Worm (Caenorhabditis elegans) whole organism, young adult: ENCODE measurements around the gene mif-4.

Experiments used
- D2030.7 ChIP-seq: fragments of 200-800 bp; sonication (Bioruptor generic); IDR thresholded peaks from 2 replicates; pipeline ENCODE4 v1.3.6; 2022; ENCODE audit warnings: missing genetic modification reagents, missing genetic modification characterization, missing compliant biosample characterization
- F39B2.1 ChIP-seq: fragments of 200-800 bp; sonication (Bioruptor generic); IDR thresholded peaks from 2 replicates; pipeline ENCODE4 v1.3.6; 2022; ENCODE audit warnings: missing genetic modification reagents, missing genetic modification characterization, missing compliant biosample characterization
- F49E8.2 ChIP-seq: sonication (generic microtip); optimal IDR thresholded peaks from 3 replicates; lab custom pipeline; 2017; ENCODE audit warnings: missing genetic modification characterization, mild to moderate bottlenecking, missing compliant biosample characterization, antibody characterized with exemption, moderate library complexity; ENCODE audit not compliant: insufficient read depth
- F57A8.1 ChIP-seq: fragments of 200-800 bp; sonication (Bioruptor generic); optimal IDR thresholded peaks from 2 replicates; lab custom pipeline; 2018; ENCODE audit warnings: mild to moderate bottlenecking, missing genetic modification characterization, moderate library complexity, missing compliant biosample characterization
- T26A5.8 ChIP-seq: sonication (generic microtip); optimal IDR thresholded peaks from 2 replicates; lab custom pipeline; 2016; ENCODE audit warnings: missing genetic modification characterization, missing compliant biosample characterization
- Y56A3A.18 ChIP-seq: fragments of 200-800 bp; sonication (Bioruptor generic); IDR thresholded peaks from 2 replicates; pipeline ENCODE4 v1.3.6; 2022; ENCODE audit warnings: missing genetic modification reagents, missing genetic modification characterization, missing compliant biosample characterization
- akir-1 ChIP-seq: fragments of 200-800 bp; sonication (Bioruptor generic); optimal IDR thresholded peaks from 2 replicates; lab custom pipeline; 2018; ENCODE audit warnings: mild to moderate bottlenecking, missing genetic modification characterization, moderate library complexity, missing compliant biosample characterization
- ama-1 ChIP-seq, 3 experiments: fragments of 150-350 bp in 1 of 3; sonication (generic microtip) in 2 of 3; optimal IDR thresholded peaks; 2 replicates each; lab custom pipeline; 2014 to 2018; ENCODE audit warnings: missing biosample characterization in 2 of 3, missing genetic modification characterization in 2 of 3, missing genetic modification reagents in 2 of 3
- attf-5 ChIP-seq: fragments of 200-800 bp; sonication (Bioruptor generic); optimal IDR thresholded peaks from 2 replicates; lab custom pipeline; 2018; ENCODE audit warnings: mild to moderate bottlenecking, missing genetic modification characterization, missing compliant biosample characterization
- bed-2 ChIP-seq: fragments of 200-800 bp; sonication (Bioruptor generic); IDR thresholded peaks from 2 replicates; pipeline ENCODE4 v1.3.6; 2022; ENCODE audit warnings: missing genetic modification reagents, missing genetic modification characterization, missing compliant biosample characterization
- cebp-2 ChIP-seq: fragments of 200-800 bp; sonication (Bioruptor generic); IDR thresholded peaks from 2 replicates; pipeline ENCODE4 v1.3.6; 2022; ENCODE audit warnings: missing genetic modification characterization, missing compliant biosample characterization
- ceh-100 ChIP-seq: fragments of 200-800 bp; sonication (Bioruptor generic); IDR thresholded peaks from 2 replicates; pipeline ENCODE4 v1.3.6; 2022; ENCODE audit warnings: missing genetic modification reagents, missing genetic modification characterization, missing compliant biosample characterization
- ceh-40 ChIP-seq: fragments of 200-800 bp; sonication (Bioruptor generic); IDR thresholded peaks from 2 replicates; pipeline ENCODE4 v1.3.6; 2022; ENCODE audit warnings: missing genetic modification characterization, missing compliant biosample characterization
- ceh-91 ChIP-seq: fragments of 200-800 bp; sonication (Bioruptor generic); IDR thresholded peaks from 2 replicates; pipeline ENCODE4 v1.3.6; 2022; ENCODE audit warnings: missing genetic modification reagents, missing genetic modification characterization, missing compliant biosample characterization
- hlh-12 ChIP-seq: sonication (generic microtip); optimal IDR thresholded peaks from 2 replicates; lab custom pipeline; 2016; ENCODE audit warnings: missing genetic modification characterization, missing compliant biosample characterization
- hmg-1.2 ChIP-seq: fragments of 200-800 bp; sonication (Bioruptor generic); IDR thresholded peaks from 2 replicates; pipeline ENCODE4 v1.3.6; 2022; ENCODE audit warnings: missing genetic modification reagents, missing genetic modification characterization, missing compliant biosample characterization
- hmg-20 ChIP-seq: fragments of 200-800 bp; sonication (Bioruptor generic); IDR thresholded peaks from 2 replicates; pipeline ENCODE4 v1.3.6; 2022; ENCODE audit warnings: missing genetic modification reagents, missing genetic modification characterization, missing compliant biosample characterization
- hrde-1 ChIP-seq: sonication (generic microtip); optimal IDR thresholded peaks from 2 replicates; lab custom pipeline; 2016; ENCODE audit warnings: missing genetic modification characterization, mild to moderate bottlenecking, missing compliant biosample characterization, moderate library complexity, missing genotype, missing genetic modification reagents, borderline replicate concordance
- lin-40 ChIP-seq: sonication (generic microtip); optimal IDR thresholded peaks from 2 replicates; lab custom pipeline; 2016; ENCODE audit warnings: missing genetic modification characterization, mild to moderate bottlenecking, missing compliant biosample characterization, missing genotype, missing genetic modification reagents
- lin-54 ChIP-seq: fragments of 200-800 bp; sonication (Bioruptor generic); optimal IDR thresholded peaks from 2 replicates; lab custom pipeline; 2018; ENCODE audit warnings: mild to moderate bottlenecking, missing genetic modification characterization, missing compliant biosample characterization
- lir-1 ChIP-seq: fragments of 200-800 bp; sonication (Bioruptor generic); conservative IDR thresholded peaks from 2 replicates; pipeline ENCODE4 v1.3.6; 2022; ENCODE audit warnings: missing genetic modification reagents, missing genetic modification characterization, missing compliant biosample characterization
- madf-6 ChIP-seq: fragments of 200-800 bp; sonication (Bioruptor generic); IDR thresholded peaks from 2 replicates; pipeline ENCODE4 v1.3.6; 2022; ENCODE audit warnings: missing genetic modification reagents, missing genetic modification characterization, missing compliant biosample characterization
- mes-4 ChIP-seq: sonication (generic microtip); optimal IDR thresholded peaks from 2 replicates; lab custom pipeline; 2016; ENCODE audit warnings: missing genotype, missing genetic modification characterization, missing compliant biosample characterization
- nfya-2 ChIP-seq: fragments of 200-800 bp; sonication (Bioruptor generic); IDR thresholded peaks from 2 replicates; pipeline ENCODE4 v1.3.6; 2022; ENCODE audit warnings: missing genetic modification reagents, missing genetic modification characterization, missing compliant biosample characterization
- nhr-179 ChIP-seq: sonication (generic microtip); optimal IDR thresholded peaks from 2 replicates; lab custom pipeline; 2016; ENCODE audit warnings: mild to moderate bottlenecking, missing genetic modification characterization, missing compliant biosample characterization
- nhr-80 ChIP-seq: sonication (generic microtip); optimal IDR thresholded peaks from 2 replicates; lab custom pipeline; 2016; ENCODE audit warnings: missing genetic modification characterization, missing compliant biosample characterization
- pbrm-1 ChIP-seq: fragments of 200-800 bp; sonication (Bioruptor generic); IDR thresholded peaks from 2 replicates; pipeline ENCODE4 v1.3.6; 2022; ENCODE audit warnings: missing genetic modification reagents, missing genetic modification characterization, missing compliant biosample characterization
- pha-4 ChIP-seq: fragments of 150-350 bp; sonication (generic microtip); optimal IDR thresholded peaks from 2 replicates; lab custom pipeline; 2014; ENCODE audit warnings: missing biosample characterization, missing genetic modification reagents, missing genetic modification characterization
- rpc-1 ChIP-seq, 2 experiments: fragments of 150-350 bp in 1 of 2; sonication (generic microtip) in 1 of 2; optimal IDR thresholded peaks; 2 replicates each; lab custom pipeline; 2014 to 2018; ENCODE audit warnings: missing biosample characterization in 1 of 2, missing genetic modification characterization in 1 of 2, missing genetic modification reagents in 1 of 2, missing genotype in 1 of 2
- sdz-38 ChIP-seq: sonication (generic microtip); optimal IDR thresholded peaks from 2 replicates; lab custom pipeline; 2016; ENCODE audit warnings: missing genotype, missing genetic modification characterization, missing compliant biosample characterization
- sea-2 ChIP-seq: fragments of 200-800 bp; sonication (Bioruptor generic); IDR thresholded peaks from 2 replicates; pipeline ENCODE4 v1.3.6; 2022; ENCODE audit warnings: missing genetic modification characterization, missing compliant biosample characterization
- ztf-25 ChIP-seq: fragments of 200-800 bp; sonication (Bioruptor generic); IDR thresholded peaks from 2 replicates; pipeline ENCODE4 v1.3.6; 2022; ENCODE audit warnings: missing genetic modification reagents, missing genetic modification characterization, missing compliant biosample characterization
- ztf-26 ChIP-seq: sonication (generic microtip); optimal IDR thresholded peaks from 2 replicates; lab custom pipeline; 2017; ENCODE audit warnings: missing genetic modification characterization, missing compliant biosample characterization
- ztf-28 ChIP-seq: fragments of 200-800 bp; sonication (Bioruptor generic); IDR thresholded peaks from 2 replicates; pipeline ENCODE4 v1.3.6; 2022; ENCODE audit warnings: missing genetic modification reagents, missing genetic modification characterization, missing compliant biosample characterization

mif-4 gene

DNA sequence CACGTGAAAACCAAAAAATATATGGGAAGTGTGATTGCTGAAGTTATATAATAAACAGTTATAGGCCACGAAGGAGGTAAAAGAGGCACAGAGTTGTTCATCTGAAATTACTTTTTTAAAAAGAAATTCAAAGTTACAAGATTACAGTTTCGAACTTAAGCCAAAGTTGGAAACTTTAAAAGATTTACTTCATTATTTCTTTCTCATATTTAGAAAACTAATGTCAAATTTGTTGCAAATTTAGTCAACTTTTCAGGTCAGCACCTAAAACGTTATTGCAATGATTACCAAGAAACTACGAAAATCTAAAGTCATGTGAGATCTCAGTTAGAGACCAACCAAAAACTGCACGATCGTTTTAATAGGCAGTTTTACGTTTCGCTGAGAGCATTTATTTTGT is 32.2 kb downstream of the mif-4 start, which contains the start of gene srv-25 (continued):
- TF ChIP-seq ama-1 (optimal IDR thresholded peaks at IDR 0.05; lab: Kevin White, UChicago) (no peak), ama-1 (GFP tag; optimal IDR thresholded peaks at IDR 0.05; lab: Kevin White, UChicago) (no peak), pha-4 (no peak), lir-1 (GFP tag; lab: Robert Waterston, UW) (no peak), cebp-2 (no peak)

DNA sequence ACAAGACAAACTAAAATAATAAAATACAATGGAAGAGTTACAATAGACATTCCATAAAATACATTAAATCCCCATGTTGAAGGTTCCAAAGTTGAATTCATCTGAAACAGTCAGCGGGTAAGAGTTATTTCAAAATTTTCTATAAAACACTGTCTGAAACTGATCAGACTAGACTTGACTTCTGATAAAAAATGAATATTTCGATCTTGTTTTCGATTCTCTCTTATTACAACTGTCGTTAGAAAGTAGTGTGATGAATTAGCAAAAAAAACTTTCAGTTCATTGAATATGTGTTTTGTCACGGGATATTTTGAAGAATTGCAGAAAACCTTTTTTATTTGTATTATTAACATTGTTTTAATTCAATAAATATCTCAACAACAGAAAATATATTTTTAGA is 34.0 kb downstream of the mif-4 start, which contains the start of gene srv-26:
Gene srv-26 (minus strand): TSS at position 101 of the 400 bp plus-strand sequence.
- TF ChIP-seq ztf-26 (tag; lab: Kevin White, UChicago) (no peak), hmg-20 (no peak), pha-4 (no peak), D2030.7 (no peak), hrde-1 (tag; lab: Kevin White, UChicago) (no peak), nhr-80 (tag; lab: Kevin White, UChicago) (no peak), attf-5 (no peak), bed-2 (GFP tag; lab: Robert Waterston, UW) (no peak), F49E8.2 (no peak), ama-1 (optimal IDR thresholded peaks at IDR 0.05; lab: Kevin White, UChicago) (no peak), ama-1 (GFP tag; optimal IDR thresholded peaks at IDR 0.05; lab: Kevin White, UChicago) (no peak), sdz-38 (tag; lab: Kevin White, UChicago) (no peak), F39B2.1 (GFP tag; lab: Robert Waterston, UW) (no peak), nfya-2 (GFP tag; lab: Robert Waterston, UW) (no peak), hmg-1.2 (GFP tag; lab: Robert Waterston, UW) (no peak), ceh-100 (GFP tag; lab: Robert Waterston, UW) (no peak), T26A5.8 (tag; lab: Kevin White, UChicago) (no peak)

DNA sequence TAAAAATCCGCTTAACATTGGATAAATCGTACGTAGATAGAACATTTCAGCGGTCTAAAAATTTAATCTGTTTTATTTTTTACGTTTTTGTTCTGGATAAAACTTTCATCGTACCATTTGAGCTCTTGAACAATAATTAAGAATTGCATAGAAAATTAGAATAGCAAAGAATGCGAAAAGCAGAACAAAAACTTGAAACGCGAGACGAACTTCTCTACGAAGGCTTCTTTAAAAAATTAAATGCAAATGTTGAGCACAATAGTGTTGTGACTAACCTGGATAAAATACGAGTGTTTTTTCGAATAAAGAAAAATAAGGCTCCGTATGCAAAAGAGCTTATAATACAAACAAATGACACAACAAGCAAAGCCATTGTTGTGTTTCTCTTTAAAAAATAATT is 36.3 kb downstream of the mif-4 start:
- TF ChIP-seq ceh-91 (GFP tag; lab: Robert Waterston, UW) (no peak), mes-4 (no peak), nfya-2 (GFP tag; lab: Robert Waterston, UW) (no peak), Y56A3A.18 (GFP tag; lab: Robert Waterston, UW) (no peak), madf-6 (GFP tag; lab: Robert Waterston, UW) (no peak), T26A5.8 (tag; lab: Kevin White, UChicago) (no peak), ztf-28 (GFP tag; lab: Robert Waterston, UW) (no peak), ztf-25 (GFP tag; lab: Robert Waterston, UW) (no peak), ceh-100 (GFP tag; lab: Robert Waterston, UW) (no peak), ztf-26 (tag; lab: Kevin White, UChicago) (no peak)
- TF ChIP-seq, all 124 proteins: peak for 0

- TF ChIP-seq sea-2 (no peak), rpc-1 (optimal IDR thresholded peaks at IDR 0.05; lab: Kevin White, UChicago) (no peak), rpc-1 (tag; optimal IDR thresholded peaks at IDR 0.05; lab: Kevin White, UChicago) (no peak), ceh-40 (GFP tag; lab: Robert Waterston, UW) (no peak), akir-1 (GFP tag; lab: Kevin White, UChicago) (no peak), nhr-179 (tag; lab: Kevin White, UChicago) (no peak), hlh-12 (tag; lab: Kevin White, UChicago) (no peak), pbrm-1 (GFP tag; lab: Robert Waterston, UW) (no peak), lin-54 (no peak), ceh-100 (GFP tag; lab: Robert Waterston, UW) (no peak), F57A8.1 (GFP tag; lab: Kevin White, UChicago) (no peak), lin-40 (tag; lab: Kevin White, UChicago) (no peak)
Measured at ce11 chrIV:6298253-6298652, 37.5 kb downstream of the mif-4 start, which contains the start of gene srv-27. Gene srv-27 (minus strand): TSS chrIV:6298353.
